Worm (Caenorhabditis elegans) whole organism, L2 larva: ENCODE measurements around the gene npr-13.
"Not testable (repeated sequence)": the region's sequence is repeated elsewhere in the genome, so short reads cannot be mapped to it uniquely, and the experiment has no call there.

Experiments used
- C34F6.9 ChIP-seq: fragments of 150-350 bp; optimal IDR thresholded peaks from 2 replicates; lab custom pipeline; 2014; ENCODE audit warnings: missing biosample characterization, missing genetic modification characterization
- R02D3.7 ChIP-seq: fragments of 150-350 bp; optimal IDR thresholded peaks from 2 replicates; lab custom pipeline; 2014; ENCODE audit warnings: missing biosample characterization, missing genetic modification characterization
- Y55F3AM.14 ChIP-seq: fragments of 200-800 bp; sonication (Bioruptor generic); optimal IDR thresholded peaks from 2 replicates; lab custom pipeline; 2018; ENCODE audit warnings: mild to moderate bottlenecking, missing genetic modification characterization, missing compliant biosample characterization
- aly-2 ChIP-seq: fragments of 150-350 bp; optimal IDR thresholded peaks from 2 replicates; lab custom pipeline; 2014; ENCODE audit warnings: missing biosample characterization, missing genetic modification characterization
- blmp-1 ChIP-seq: sonication (generic microtip); optimal IDR thresholded peaks from 2 replicates; lab custom pipeline; 2017; ENCODE audit warnings: missing genetic modification characterization, mild to moderate bottlenecking, missing compliant biosample characterization, antibody characterized with exemption, moderate library complexity; ENCODE audit not compliant: insufficient read depth
- ceh-16 ChIP-seq: fragments of 150-350 bp; optimal IDR thresholded peaks from 2 replicates; lab custom pipeline; 2014; ENCODE audit warnings: missing biosample characterization, missing genetic modification characterization
- ceh-82 ChIP-seq: fragments of 150-350 bp; optimal IDR thresholded peaks from 2 replicates; lab custom pipeline; 2014; ENCODE audit warnings: missing biosample characterization, missing genetic modification characterization
- crh-2 ChIP-seq: sonication (generic microtip); optimal IDR thresholded peaks from 2 replicates; lab custom pipeline; 2017; ENCODE audit warnings: missing biosample characterization, missing genetic modification characterization
- dmd-4 ChIP-seq: sonication (generic microtip); optimal IDR thresholded peaks from 2 replicates; lab custom pipeline; 2017; ENCODE audit warnings: missing biosample characterization, missing genetic modification characterization
- egl-27 ChIP-seq: sonication (generic microtip); optimal IDR thresholded peaks from 3 replicates; lab custom pipeline; 2017; ENCODE audit warnings: missing biosample characterization, missing genetic modification reagents, missing genetic modification characterization
- elt-1 ChIP-seq: fragments of 150-350 bp; optimal IDR thresholded peaks from 2 replicates; lab custom pipeline; 2014; ENCODE audit warnings: missing biosample characterization, missing genetic modification characterization
- elt-3 ChIP-seq: sonication (generic microtip); optimal IDR thresholded peaks from 2 replicates; lab custom pipeline; 2017; ENCODE audit warnings: missing biosample characterization, missing genetic modification characterization
- fos-1 ChIP-seq: fragments of 150-350 bp; optimal IDR thresholded peaks from 2 replicates; lab custom pipeline; 2014; ENCODE audit warnings: missing biosample characterization, missing genetic modification characterization
- gmeb-1 ChIP-seq: fragments of 150-350 bp; optimal IDR thresholded peaks from 2 replicates; lab custom pipeline; 2014; ENCODE audit warnings: missing biosample characterization, missing genetic modification characterization
- lin-11 ChIP-seq: fragments of 150-350 bp; sonication (generic microtip); optimal IDR thresholded peaks from 2 replicates; lab custom pipeline; 2014; ENCODE audit warnings: missing biosample characterization, missing genetic modification characterization, inconsistent platforms, mixed read lengths
- lin-39 ChIP-seq: fragments of 150-350 bp; optimal IDR thresholded peaks from 2 replicates; lab custom pipeline; 2014; ENCODE audit warnings: missing biosample characterization, missing genetic modification reagents, missing genetic modification characterization
- mdl-1 ChIP-seq, 2 experiments: fragments of 150-350 bp in 1 of 2; sonication (generic microtip) in 1 of 2; optimal IDR thresholded peaks; 2 replicates each; lab custom pipeline; 2017; ENCODE audit warnings: missing biosample characterization in 2 of 2, missing genetic modification characterization in 2 of 2
- nhr-11 ChIP-seq: fragments of 150-350 bp; optimal IDR thresholded peaks from 2 replicates; lab custom pipeline; 2014; ENCODE audit warnings: missing biosample characterization, missing genetic modification characterization
- nhr-21 ChIP-seq: fragments of 150-350 bp; optimal IDR thresholded peaks from 2 replicates; lab custom pipeline; 2014; ENCODE audit warnings: missing biosample characterization, missing genetic modification characterization
- nhr-237 ChIP-seq: fragments of 150-350 bp; optimal IDR thresholded peaks from 2 replicates; lab custom pipeline; 2014; ENCODE audit warnings: missing biosample characterization, missing genetic modification characterization
- nhr-6 ChIP-seq: fragments of 150-350 bp; optimal IDR thresholded peaks from 2 replicates; lab custom pipeline; 2014; ENCODE audit warnings: missing biosample characterization, missing genetic modification characterization
- peb-1 ChIP-seq: fragments of 150-350 bp; optimal IDR thresholded peaks from 2 replicates; lab custom pipeline; 2014; ENCODE audit warnings: missing biosample characterization, missing genetic modification characterization
- sem-4 ChIP-seq: fragments of 150-350 bp; optimal IDR thresholded peaks from 2 replicates; lab custom pipeline; 2014; ENCODE audit warnings: missing biosample characterization, missing genetic modification reagents, missing genetic modification characterization
- skn-1 ChIP-seq: sonication (generic microtip); optimal IDR thresholded peaks from 2 replicates; lab custom pipeline; 2017; ENCODE audit warnings: missing biosample characterization, missing genetic modification characterization
- sma-3 ChIP-seq: sonication (generic microtip); optimal IDR thresholded peaks from 2 replicates; lab custom pipeline; 2016; ENCODE audit warnings: missing genetic modification reagents, missing genetic modification characterization, missing compliant biosample characterization
- sma-9 ChIP-seq, 2 experiments: fragments of 150-350 bp in 1 of 2; sonication (generic microtip) in 1 of 2; optimal IDR thresholded peaks; 2 replicates each; lab custom pipeline; 2014 to 2016; ENCODE audit warnings: missing genetic modification characterization in 2 of 2, mild to moderate bottlenecking in 1 of 2, missing biosample characterization in 1 of 2, missing compliant biosample characterization in 1 of 2, missing genetic modification reagents in 1 of 2, moderate library complexity in 1 of 2
- snpc-4 ChIP-seq: fragments of 150-350 bp; optimal IDR thresholded peaks from 2 replicates; lab custom pipeline; 2014; ENCODE audit warnings: missing biosample characterization, missing genetic modification characterization
- unc-39 ChIP-seq: fragments of 150-350 bp; optimal IDR thresholded peaks from 2 replicates; lab custom pipeline; 2014; ENCODE audit warnings: missing biosample characterization, missing genetic modification characterization
- unc-55 ChIP-seq: fragments of 150-350 bp; sonication (generic microtip); optimal IDR thresholded peaks from 3 replicates; lab custom pipeline; 2014; ENCODE audit warnings: missing biosample characterization, missing genetic modification reagents, missing genetic modification characterization
- unc-62 ChIP-seq: fragments of 150-350 bp; optimal IDR thresholded peaks from 2 replicates; lab custom pipeline; 2014; ENCODE audit warnings: missing biosample characterization, missing genetic modification reagents, missing genetic modification characterization
- ztf-1 ChIP-seq: fragments of 200-800 bp; sonication (Bioruptor generic); conservative IDR thresholded peaks from 2 replicates; pipeline ENCODE4 v1.3.6; 2022; ENCODE audit warnings: missing genetic modification characterization, missing compliant biosample characterization
- ztf-11 ChIP-seq: sonication (generic microtip); optimal IDR thresholded peaks from 2 replicates; lab custom pipeline; 2017; ENCODE audit warnings: missing biosample characterization, missing genetic modification characterization

Gene npr-13

ce11 chrV:14830267-14831175 lies 27.9 kb downstream of the npr-13 start:
- TF ChIP-seq ceh-16 (tag; lab: Kevin White, UChicago) (peak; percentile 26), dmd-4 (tag; lab: Kevin White, UChicago) (no peak), nhr-11 (tag; lab: Kevin White, UChicago) (no peak), nhr-237 (tag; lab: Kevin White, UChicago) (no peak), fos-1 (peak; percentile 91), sma-3 (GFP tag; lab: Kevin White, UChicago) (peak; percentile 5), ztf-1 (GFP tag; lab: Robert Waterston, UW) (no peak), snpc-4 (no peak), Y55F3AM.14 (GFP tag; lab: Kevin White, UChicago) (no peak), sma-9 (GFP tag; optimal IDR thresholded peaks at IDR 0.05; lab: Kevin White, UChicago) (peak; percentile 65), sma-9 (tag; optimal IDR thresholded peaks at IDR 0.05; lab: Kevin White, UChicago) (no peak), blmp-1 (no peak), gmeb-1 (no peak), skn-1 (tag; lab: Kevin White, UChicago) (peak; percentile 24), crh-2 (tag; lab: Kevin White, UChicago) (peak; percentile 70), unc-39 (no peak), elt-3 (tag; lab: Kevin White, UChicago) (no peak)

DNA sequence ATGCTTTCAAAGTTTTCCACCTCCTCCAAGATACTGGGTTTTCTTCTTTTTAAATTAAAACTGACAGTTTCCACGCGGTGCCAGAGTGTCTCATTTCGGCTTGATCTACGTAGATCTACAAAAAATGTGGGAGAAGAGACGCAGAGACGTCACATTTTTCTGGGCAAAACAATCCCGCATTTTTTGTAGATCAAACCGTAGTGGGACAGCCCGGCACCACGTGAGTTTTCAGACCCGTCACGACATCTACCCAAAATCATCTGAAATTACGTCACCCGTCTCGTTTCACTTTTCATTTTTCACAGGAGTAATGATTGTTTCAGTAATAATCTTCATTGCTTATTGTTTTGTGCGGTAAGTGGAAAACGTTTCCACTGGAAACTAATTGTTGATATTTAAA lies 30.0 kb downstream of the npr-13 start:
- TF ChIP-seq sma-9 (GFP tag; optimal IDR thresholded peaks at IDR 0.05; lab: Kevin White, UChicago) (no peak), sma-9 (tag; optimal IDR thresholded peaks at IDR 0.05; lab: Kevin White, UChicago) (no peak), C34F6.9 (tag; lab: Kevin White, UChicago) (no peak), elt-3 (tag; lab: Kevin White, UChicago) (no peak), nhr-21 (tag; lab: Kevin White, UChicago) (no peak)

ce11 chrV:14826952-14827351 lies 31.5 kb downstream of the npr-13 start, which contains the start of gene nspa-8:
TSS of gene nspa-8 (minus strand) at chrV:14827052.
- TF ChIP-seq ceh-82 (tag; lab: Kevin White, UChicago); aly-2 (tag; lab: Kevin White, UChicago); nhr-6: not testable (repeated sequence)
- TF ChIP-seq, all 48 proteins: peak for 0; not testable (repeated sequence) for 48

- TF ChIP-seq ceh-82 (tag; lab: Kevin White, UChicago) (no peak), unc-55 (GFP tag; lab: Kevin White, UChicago) (no peak), ceh-16 (tag; lab: Kevin White, UChicago) (no peak)
Measured at ce11 chrV:14824124-14824523, 34.3 kb downstream of the npr-13 start, which contains the start of gene W06A7.4. TSS of gene W06A7.4 (plus strand) at chrV:14824424.

ce11 chrV:14821553-14821952 lies 36.9 kb downstream of the npr-13 start, which contains the start of gene W06A7.2:
TSS of gene W06A7.2 (plus strand) at chrV:14821853.
- TF ChIP-seq gmeb-1 (no peak), mdl-1 (tag; optimal IDR thresholded peaks at IDR 0.05; lab: Kevin White, UChicago) (no peak), peb-1 (tag; lab: Kevin White, UChicago) (no peak), unc-62 (GFP tag; lab: Kevin White, UChicago) (no peak), ceh-82 (tag; lab: Kevin White, UChicago) (no peak), lin-39 (tag; lab: Kevin White, UChicago) (no peak), C34F6.9 (tag; lab: Kevin White, UChicago) (no peak), elt-1 (tag; lab: Kevin White, UChicago) (no peak), egl-27 (tag; lab: Kevin White, UChicago) (no peak), sma-3 (GFP tag; lab: Kevin White, UChicago) (no peak), lin-11 (tag; lab: Kevin White, UChicago) (no peak), skn-1 (tag; lab: Kevin White, UChicago) (no peak), R02D3.7 (tag; lab: Kevin White, UChicago) (no peak), elt-3 (tag; lab: Kevin White, UChicago) (no peak), sem-4 (tag; lab: Kevin White, UChicago) (no peak), ztf-11 (tag; lab: Kevin White, UChicago) (no peak), nhr-237 (tag; lab: Kevin White, UChicago) (no peak)
